Fruit fly (Drosophila melanogaster) whole organism, embryonic: Measurements from ENCODE around the gene Charon.

Experiments
- Asciz ChIP-seq: fragments of 200-800 bp; sonication (Bioruptor generic); optimal IDR thresholded peaks from 2 replicates; lab custom pipeline; 2017; ENCODE audit warnings: missing biosample characterization, mild to moderate bottlenecking, missing genetic modification characterization, missing genetic modification reagents
- BEAF-32 ChIP-seq: fragments of 200-800 bp; sonication (Bioruptor generic); optimal IDR thresholded peaks from 3 replicates; lab custom pipeline; 2017; ENCODE audit warnings: missing biosample characterization, missing genetic modification characterization, mild to moderate bottlenecking, moderate library complexity, missing genetic modification reagents
- Blimp-1 ChIP-seq: fragments of 200-800 bp; sonication (Bioruptor generic); optimal IDR thresholded peaks from 3 replicates; lab custom pipeline; 2018; ENCODE audit warnings: missing biosample characterization, missing genetic modification characterization, mild to moderate bottlenecking, moderate library complexity, missing genetic modification reagents
- CG10274 ChIP-seq: fragments of 200-800 bp; sonication (Bioruptor generic); optimal IDR thresholded peaks from 3 replicates; lab custom pipeline; 2017; ENCODE audit warnings: missing biosample characterization, mild to moderate bottlenecking, missing genetic modification characterization
- CG10431 ChIP-seq: fragments of 200-800 bp; sonication (Bioruptor generic); optimal IDR thresholded peaks from 3 replicates; lab custom pipeline; 2018; ENCODE audit warnings: missing biosample characterization, mild to moderate bottlenecking, missing genetic modification characterization
- CG10565 ChIP-seq: fragments of 200-800 bp; sonication (Bioruptor generic); optimal IDR thresholded peaks from 3 replicates; lab custom pipeline; 2016; ENCODE audit warnings: missing biosample characterization, mild to moderate bottlenecking, missing genetic modification characterization
- CG11696 ChIP-seq: fragments of 200-800 bp; sonication (Bioruptor generic); IDR thresholded peaks from 2 replicates; pipeline ENCODE4 v1.3.6; 2022; ENCODE audit warnings: missing biosample characterization, missing genetic modification characterization
- CG12155 ChIP-seq: fragments of 200-800 bp; sonication (Bioruptor generic); optimal IDR thresholded peaks from 3 replicates; lab custom pipeline; 2016; ENCODE audit warnings: missing biosample characterization, missing genetic modification characterization
- CG12299 ChIP-seq: fragments of 200-800 bp; sonication (Bioruptor generic); optimal IDR thresholded peaks from 2 replicates; lab custom pipeline; 2018; ENCODE audit warnings: missing biosample characterization, mild to moderate bottlenecking, missing genetic modification characterization
- CG15269 ChIP-seq: fragments of 200-800 bp; sonication (Bioruptor generic); optimal IDR thresholded peaks from 2 replicates; lab custom pipeline; 2018; ENCODE audit warnings: missing biosample characterization, mild to moderate bottlenecking, missing genetic modification characterization, moderate library complexity
- CG15601 ChIP-seq: fragments of 200-800 bp; sonication (Bioruptor generic); optimal IDR thresholded peaks from 3 replicates; lab custom pipeline; 2019; ENCODE audit warnings: missing biosample characterization, mild to moderate bottlenecking, missing genetic modification characterization, moderate library complexity
- CG1602 ChIP-seq: fragments of 200-800 bp; sonication (Bioruptor generic); optimal IDR thresholded peaks from 3 replicates; lab custom pipeline; 2016; ENCODE audit warnings: missing biosample characterization, missing genetic modification characterization
- CG17361 ChIP-seq: fragments of 200-800 bp; sonication (Bioruptor generic); IDR thresholded peaks from 3 replicates; pipeline ENCODE4 v1.3.6; 2022; ENCODE audit warnings: missing biosample characterization, missing genetic modification characterization
- CG17802 ChIP-seq: fragments of 200-800 bp; sonication (Bioruptor generic); optimal IDR thresholded peaks from 2 replicates; lab custom pipeline; 2018; ENCODE audit warnings: missing biosample characterization, mild to moderate bottlenecking, missing genetic modification characterization, moderate library complexity
- CG3407 ChIP-seq: fragments of 200-800 bp; sonication (Bioruptor generic); optimal IDR thresholded peaks from 2 replicates; lab custom pipeline; 2018; ENCODE audit warnings: missing biosample characterization, mild to moderate bottlenecking, missing genetic modification characterization
- CG34376 ChIP-seq: fragments of 200-800 bp; sonication (Bioruptor generic); optimal IDR thresholded peaks from 2 replicates; lab custom pipeline; 2018; ENCODE audit warnings: missing biosample characterization, mild to moderate bottlenecking, missing genetic modification characterization
- CG4360 ChIP-seq: fragments of 200-800 bp; sonication (Bioruptor generic); IDR thresholded peaks from 2 replicates; pipeline ENCODE4 v1.3.6; 2022; ENCODE audit warnings: missing biosample characterization, missing genetic modification characterization
- CG7372 ChIP-seq: fragments of 200-800 bp; sonication (Bioruptor generic); IDR thresholded peaks from 2 replicates; pipeline ENCODE4 v1.3.6; 2022; ENCODE audit warnings: missing biosample characterization, missing genetic modification characterization
- CG8765 ChIP-seq: fragments of 200-800 bp; sonication (Bioruptor generic); IDR thresholded peaks from 2 replicates; pipeline ENCODE4 v1.3.6; 2022; ENCODE audit warnings: missing biosample characterization, missing genetic modification characterization
- CTCF ChIP-seq: fragments of 200-800 bp; sonication (Bioruptor generic); optimal IDR thresholded peaks from 2 replicates; lab custom pipeline; 2017; ENCODE audit warnings: missing biosample characterization, mild to moderate bottlenecking, missing genetic modification characterization, moderate library complexity
- Chrac-16 ChIP-seq: fragments of 200-800 bp; sonication (Bioruptor generic); optimal IDR thresholded peaks from 3 replicates; lab custom pipeline; 2016; ENCODE audit warnings: missing biosample characterization, missing genetic modification characterization
- D19B ChIP-seq: fragments of 200-800 bp; sonication (Bioruptor generic); optimal IDR thresholded peaks from 2 replicates; lab custom pipeline; 2017; ENCODE audit warnings: missing biosample characterization, mild to moderate bottlenecking, missing genetic modification characterization
- Fer2 ChIP-seq: fragments of 200-800 bp; sonication (Bioruptor generic); optimal IDR thresholded peaks from 2 replicates; lab custom pipeline; 2018; ENCODE audit warnings: missing biosample characterization, mild to moderate bottlenecking, missing genetic modification characterization, moderate library complexity
- Gsc ChIP-seq: fragments of 200-800 bp; sonication (Bioruptor generic); IDR thresholded peaks from 2 replicates; pipeline ENCODE4 v1.3.6; 2022; ENCODE audit warnings: missing biosample characterization, missing genetic modification characterization
- HHEX ChIP-seq: fragments of 200-800 bp; sonication (Bioruptor generic); optimal IDR thresholded peaks from 3 replicates; lab custom pipeline; 2017; ENCODE audit warnings: missing biosample characterization, mild to moderate bottlenecking, missing genetic modification characterization, missing genetic modification reagents
- Hmr ChIP-seq: fragments of 200-800 bp; sonication (Bioruptor generic); optimal IDR thresholded peaks from 3 replicates; lab custom pipeline; 2017; ENCODE audit warnings: mild to moderate bottlenecking, missing biosample characterization, missing genetic modification reagents, missing genetic modification characterization
- Hmx ChIP-seq: fragments of 200-800 bp; sonication (Bioruptor generic); optimal IDR thresholded peaks from 2 replicates; lab custom pipeline; 2016; ENCODE audit warnings: missing biosample characterization, missing genetic modification characterization
- Lhr ChIP-seq: fragments of 200-800 bp; sonication (Bioruptor generic); optimal IDR thresholded peaks from 3 replicates; lab custom pipeline; 2017; ENCODE audit warnings: mild to moderate bottlenecking, missing biosample characterization, missing genetic modification reagents, missing genetic modification characterization
- Lim3 ChIP-seq: fragments of 200-800 bp; sonication (Bioruptor generic); IDR thresholded peaks from 2 replicates; pipeline ENCODE4 v1.3.6; 2022; ENCODE audit warnings: missing biosample characterization, missing genetic modification characterization
- MTF-1 ChIP-seq: fragments of 200-800 bp; sonication (Bioruptor generic); optimal IDR thresholded peaks from 2 replicates; lab custom pipeline; 2018; ENCODE audit warnings: missing biosample characterization, mild to moderate bottlenecking, missing genetic modification characterization, borderline replicate concordance
- Med ChIP-seq: fragments of 200-800 bp; sonication (Bioruptor generic); peaks from one replicate; lab custom pipeline; 2016; ENCODE audit warnings: missing biosample characterization, missing genetic modification characterization, mild to moderate bottlenecking, inconsistent platforms, moderate library complexity
- NfI ChIP-seq: fragments of 200-800 bp; sonication (Bioruptor generic); optimal IDR thresholded peaks from 3 replicates; lab custom pipeline; 2018; ENCODE audit warnings: missing biosample characterization, mild to moderate bottlenecking, missing genetic modification characterization, moderate library complexity
- PHDP ChIP-seq: fragments of 200-800 bp; sonication (Bioruptor generic); optimal IDR thresholded peaks from 3 replicates; lab custom pipeline; 2018; ENCODE audit warnings: missing biosample characterization, mild to moderate bottlenecking, missing genetic modification characterization, moderate library complexity
- YL-1 ChIP-seq: fragments of 200-800 bp; sonication (Bioruptor generic); optimal IDR thresholded peaks from 3 replicates; lab custom pipeline; 2017; ENCODE audit warnings: missing biosample characterization, mild to moderate bottlenecking, missing genetic modification characterization
- ac ChIP-seq: fragments of 200-800 bp; sonication (Bioruptor generic); optimal IDR thresholded peaks from 3 replicates; lab custom pipeline; 2017; ENCODE audit warnings: missing biosample characterization, mild to moderate bottlenecking, missing genetic modification characterization
- ara ChIP-seq: fragments of 200-800 bp; sonication (Bioruptor generic); IDR thresholded peaks from 2 replicates; pipeline ENCODE4 v1.3.6; 2022; ENCODE audit warnings: missing biosample characterization, missing genetic modification characterization
- ash1 ChIP-seq: fragments of 200-800 bp; sonication (Bioruptor generic); optimal IDR thresholded peaks from 2 replicates; lab custom pipeline; 2018; ENCODE audit warnings: missing biosample characterization, mild to moderate bottlenecking, missing genetic modification characterization
- bcd ChIP-seq: fragments of 200-800 bp; sonication (Bioruptor generic); optimal IDR thresholded peaks from 2 replicates; lab custom pipeline; 2017; ENCODE audit warnings: missing biosample characterization, mild to moderate bottlenecking, missing genetic modification characterization
- eyg ChIP-seq: fragments of 200-800 bp; sonication (Bioruptor generic); optimal IDR thresholded peaks from 3 replicates; lab custom pipeline; 2016; ENCODE audit warnings: missing biosample characterization, missing genetic modification characterization
- fd64A ChIP-seq: fragments of 200-800 bp; sonication (Bioruptor generic); optimal IDR thresholded peaks from 3 replicates; lab custom pipeline; 2018; ENCODE audit warnings: missing biosample characterization, mild to moderate bottlenecking, missing genetic modification characterization
- fru ChIP-seq: fragments of >200 bp; optimal IDR thresholded peaks from 2 replicates; lab custom pipeline; 2017
- gce ChIP-seq: fragments of 200-800 bp; sonication (Bioruptor generic); IDR thresholded peaks from 3 replicates; pipeline ENCODE4 v1.3.6; 2022; ENCODE audit warnings: missing biosample characterization, missing genetic modification characterization
- gem ChIP-seq: fragments of 200-800 bp; sonication (Bioruptor generic); optimal IDR thresholded peaks from 2 replicates; lab custom pipeline; 2019; ENCODE audit warnings: missing biosample characterization, mild to moderate bottlenecking, missing genetic modification characterization, moderate library complexity
- gt ChIP-seq: fragments of 200-800 bp; sonication (Bioruptor generic); IDR thresholded peaks from 2 replicates; pipeline ENCODE4 v1.3.6; 2022; ENCODE audit warnings: missing biosample characterization, missing genetic modification characterization
- insv ChIP-seq, 2 experiments: fragments of 200-800 bp; sonication (Bioruptor generic); optimal IDR thresholded peaks; 3 replicates each; lab custom pipeline; 2016 to 2018; ENCODE audit warnings: missing biosample characterization in 2 of 2, missing genetic modification characterization in 2 of 2
- nau ChIP-seq: fragments of 200-800 bp; sonication (Bioruptor generic); optimal IDR thresholded peaks from 3 replicates; lab custom pipeline; 2017; ENCODE audit warnings: missing biosample characterization, mild to moderate bottlenecking, missing genetic modification characterization, missing genetic modification reagents
- nmo ChIP-seq: fragments of 200-800 bp; sonication (Bioruptor generic); optimal IDR thresholded peaks from 2 replicates; lab custom pipeline; 2018; ENCODE audit warnings: missing biosample characterization, mild to moderate bottlenecking, missing genetic modification characterization, moderate library complexity
- sim ChIP-seq: fragments of 200-800 bp; sonication (Bioruptor generic); IDR thresholded peaks from 2 replicates; pipeline ENCODE4 v1.3.6; 2022; ENCODE audit warnings: missing biosample characterization, missing genetic modification characterization
- sqz ChIP-seq: fragments of 200-800 bp; sonication (Bioruptor generic); optimal IDR thresholded peaks from 3 replicates; lab custom pipeline; 2018; ENCODE audit warnings: missing biosample characterization, mild to moderate bottlenecking, missing genetic modification characterization
- twi ChIP-seq: fragments of 200-800 bp; optimal IDR thresholded peaks from 2 replicates; lab custom pipeline; 2019; ENCODE audit warnings: missing biosample characterization, mild to moderate bottlenecking, missing genetic modification characterization, moderate library complexity

Charon gene

dm6 chr2L:1123078-1123818 lies 49.4 kb downstream of the Charon start (continued):
- TF ChIP-seq BEAF-32, result no peak
- no peak for TF ChIP-seq Hmx (GFP tag; lab: Kevin White, UChicago)
- TF ChIP-seq CG17802 (tag; lab: Kevin White, UChicago), result no peak
- TF ChIP-seq bcd (GFP tag; lab: Kevin White, UChicago), result peak; percentile 23
- TF ChIP-seq Asciz (GFP tag; lab: Kevin White, UChicago), result peak; percentile 75
- no peak for TF ChIP-seq gt (GFP tag; lab: Robert Waterston, UW)
- peak; percentile 65 for TF ChIP-seq PHDP (tag; lab: Kevin White, UChicago)
- no peak for TF ChIP-seq Lim3 (GFP tag; lab: Robert Waterston, UW)
- TF ChIP-seq CG1602, result peak; percentile 44
- TF ChIP-seq Lhr, result peak; percentile 52
- TF ChIP-seq HHEX (GFP tag; lab: Kevin White, UChicago), result no peak
- no peak for TF ChIP-seq CG7372 (GFP tag; lab: Robert Waterston, UW)
- no peak for TF ChIP-seq CG12155 (GFP tag; lab: Kevin White, UChicago)
- TF ChIP-seq Hmr (GFP tag; lab: Kevin White, UChicago), result no peak
- no peak for TF ChIP-seq CG10274 (GFP tag; lab: Kevin White, UChicago)
- TF ChIP-seq sim (GFP tag; lab: Robert Waterston, UW), result no peak
- peak; percentile 69 for TF ChIP-seq CG15601
- no peak for TF ChIP-seq CG8765 (GFP tag; lab: Robert Waterston, UW)
- peak; percentile 21; the same call in 1 of the 2 replicates for TF ChIP-seq CG4360 (GFP tag; lab: Robert Waterston, UW)
- peak; percentile 59; the same call in 1 of the 2 replicates for TF ChIP-seq ara (GFP tag; lab: Robert Waterston, UW)
- peak; percentile 49 for TF ChIP-seq ac (GFP tag; lab: Kevin White, UChicago)
- TF ChIP-seq D19B (GFP tag; lab: Kevin White, UChicago), result no peak
- no peak for TF ChIP-seq fru (lab: Kevin White, UChicago)
- no peak for TF ChIP-seq twi (tag; lab: Kevin White, UChicago)
- no peak for TF ChIP-seq Fer2 (tag; lab: Kevin White, UChicago)
- TF ChIP-seq CG10431 (GFP tag; lab: Kevin White, UChicago), result peak; percentile 33
- TF ChIP-seq CG12299 (tag; lab: Kevin White, UChicago), result peak; percentile 43
- no peak for TF ChIP-seq eyg (GFP tag; lab: Kevin White, UChicago)
- no peak for TF ChIP-seq ash1
- TF ChIP-seq Blimp-1 (GFP tag; lab: Kevin White, UChicago), result peak; percentile 77
- no peak for TF ChIP-seq CG10565 (GFP tag; lab: Kevin White, UChicago)
- TF ChIP-seq CG17361 (GFP tag; lab: Robert Waterston, UW), result peak; percentile 60; the same call in 2 of the 3 replicates
- peak; percentile 80 for TF ChIP-seq Med (GFP tag; lab: Kevin White, UChicago)
- TF ChIP-seq sqz, result no peak
- TF ChIP-seq CTCF (GFP tag; lab: Kevin White, UChicago), result no peak
- no peak for TF ChIP-seq CG15269 (tag; lab: Kevin White, UChicago)
- TF ChIP-seq YL-1 (GFP tag; lab: Kevin White, UChicago), result peak; percentile 5
- no peak for TF ChIP-seq Chrac-16
- TF ChIP-seq gce (GFP tag; lab: Robert Waterston, UW), result no peak
- no peak for TF ChIP-seq Gsc (GFP tag; lab: Robert Waterston, UW)
- peak; percentile 50 for TF ChIP-seq nau (GFP tag; lab: Kevin White, UChicago)
- peak; percentile 32 for TF ChIP-seq nmo (GFP tag; lab: Kevin White, UChicago)
- TF ChIP-seq fd64A (GFP tag; lab: Kevin White, UChicago), result peak; percentile 57
- TF ChIP-seq CG11696 (GFP tag; lab: Robert Waterston, UW), result no peak
- peak; percentile 77 for TF ChIP-seq CG3407 (GFP tag; lab: Kevin White, UChicago)
- TF ChIP-seq insv (GFP tag; optimal IDR thresholded peaks at IDR 0.05; lab: Kevin White, UChicago), result no peak
- no peak for TF ChIP-seq NfI (GFP tag; lab: Kevin White, UChicago)
- TF ChIP-seq CG34376 (GFP tag; lab: Kevin White, UChicago), result no peak
- peak; percentile 72 for TF ChIP-seq gem (tag; lab: Kevin White, UChicago)
- TF ChIP-seq MTF-1 (GFP tag; lab: Kevin White, UChicago), result peak; percentile 66
